1 fruit fly cellular context compared by ENCODE assay signal in the genomic region with DNA sequence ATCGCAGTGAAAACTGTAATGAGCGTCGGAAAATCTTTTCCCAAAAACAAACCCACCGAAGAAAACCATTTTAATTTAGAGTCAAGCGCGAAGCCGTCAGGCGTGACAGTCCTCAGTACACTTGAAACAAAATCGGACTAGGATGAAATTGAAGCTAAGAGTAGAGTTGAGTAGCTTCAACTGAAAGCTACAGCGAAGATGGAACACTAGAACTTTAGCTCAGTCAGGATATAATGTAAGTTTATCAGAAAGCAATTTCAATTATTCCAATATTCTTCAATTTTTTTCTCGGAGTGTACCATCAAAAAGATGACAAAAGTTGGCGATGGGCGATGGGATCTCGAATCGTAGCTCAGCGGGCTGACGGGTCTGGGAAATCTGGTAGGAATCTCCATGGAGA.
A peak's percentile ranks its signal among the peaks of the same experiment; 100 is the strongest.
TF ChIP-seq lines count a peak whose summit lies in the region.

No protein-coding gene starts in this region.

TF ChIP-seq in whole organism, embryonic, 481 proteins besides CTCF, POLR2A, EP300 and RAD21 (continued from another document and continues in another):
- no peak for TF ChIP-seq CG6854 (GFP tag; optimal IDR thresholded peaks at IDR 0.05; lab: Kevin White, UChicago)
- peak; percentile 71 for TF ChIP-seq vvl (GFP tag; IDR thresholded peaks at IDR 0.05; lab: Robert Waterston, UW)
- no peak for TF ChIP-seq grn (GFP tag; optimal IDR thresholded peaks at IDR 0.05; lab: Kevin White, UChicago)
- no peak for TF ChIP-seq CG16813 (GFP tag; IDR thresholded peaks at IDR 0.05; lab: Robert Waterston, UW; ENCODE audit: partially characterized antibody)
- TF ChIP-seq Ssrp (tag; optimal IDR thresholded peaks at IDR 0.05; lab: Kevin White, UChicago), result peak; percentile 47
- TF ChIP-seq sima (GFP tag; optimal IDR thresholded peaks at IDR 0.05; lab: Kevin White, UChicago), result no peak
- 0 out of 2 replicates have a peak, but pooled peaks have one; percentile 17 for TF ChIP-seq stc (GFP tag; IDR thresholded peaks at IDR 0.05; lab: Robert Waterston, UW)
- peak; percentile 38 for TF ChIP-seq pum (GFP tag; optimal IDR thresholded peaks at IDR 0.05; lab: Kevin White, UChicago)
- TF ChIP-seq ac (GFP tag; optimal IDR thresholded peaks at IDR 0.05; lab: Kevin White, UChicago), result no peak
- no peak for TF ChIP-seq CG31365 (tag; optimal IDR thresholded peaks at IDR 0.05; lab: Kevin White, UChicago)
- no peak for TF ChIP-seq eve (GFP tag; optimal IDR thresholded peaks at IDR 0.05; lab: Kevin White, UChicago)
- TF ChIP-seq CG4424 (GFP tag; optimal IDR thresholded peaks at IDR 0.05; lab: Kevin White, UChicago), result peak; percentile 28
- no peak for TF ChIP-seq CG18011 (GFP tag; optimal IDR thresholded peaks at IDR 0.05; lab: Kevin White, UChicago)
- peak; percentile 17 for TF ChIP-seq Chrac-16 (GFP tag; optimal IDR thresholded peaks at IDR 0.05; lab: Kevin White, UChicago)
- TF ChIP-seq lola (GFP tag; optimal IDR thresholded peaks at IDR 0.05; lab: Kevin White, UChicago), result peak in 1 of 3 experiments; percentile 44
- peak; percentile 33 for TF ChIP-seq CG33213 (GFP tag; optimal IDR thresholded peaks at IDR 0.05; lab: Kevin White, UChicago)
- no peak for TF ChIP-seq Hmx (GFP tag; optimal IDR thresholded peaks at IDR 0.05; lab: Kevin White, UChicago)
- TF ChIP-seq Mad (GFP tag; optimal IDR thresholded peaks at IDR 0.05; lab: Kevin White, UChicago), result no peak
- TF ChIP-seq pita (GFP tag; optimal IDR thresholded peaks at IDR 0.05; lab: Kevin White, UChicago), result no peak
- TF ChIP-seq CG5180 (GFP tag; optimal IDR thresholded peaks at IDR 0.05; lab: Kevin White, UChicago), result no peak
- TF ChIP-seq unpg (GFP tag; optimal IDR thresholded peaks at IDR 0.05; lab: Kevin White, UChicago), result peak; percentile 58
- TF ChIP-seq CG1024 (GFP tag; IDR thresholded peaks at IDR 0.05; lab: Robert Waterston, UW), result peak; percentile 58; the same call in 1 of the 2 replicates
- peak; percentile 29 for TF ChIP-seq CG18599 (GFP tag; optimal IDR thresholded peaks at IDR 0.05; lab: Kevin White, UChicago)
- TF ChIP-seq CG12236 (GFP tag; optimal IDR thresholded peaks at IDR 0.05; lab: Kevin White, UChicago), result no peak
- no peak for TF ChIP-seq salm (tag; optimal IDR thresholded peaks at IDR 0.05; lab: Kevin White, UChicago)
- no peak for TF ChIP-seq MESR4 (GFP tag; optimal IDR thresholded peaks at IDR 0.05; lab: Kevin White, UChicago)
- no peak for TF ChIP-seq CG10543 (GFP tag; optimal IDR thresholded peaks at IDR 0.05; lab: Kevin White, UChicago)
- TF ChIP-seq CG2199 (GFP tag; IDR thresholded peaks at IDR 0.05; lab: Robert Waterston, UW), result no peak
- peak; percentile 17 for TF ChIP-seq CG3407 (GFP tag; optimal IDR thresholded peaks at IDR 0.05; lab: Kevin White, UChicago)
- TF ChIP-seq gsb-n (tag; optimal IDR thresholded peaks at IDR 0.05; lab: Kevin White, UChicago), result peak; percentile 58
- no peak for TF ChIP-seq Atf3 (GFP tag; optimal IDR thresholded peaks at IDR 0.05; lab: Kevin White, UChicago)
- TF ChIP-seq CG12299 (tag; optimal IDR thresholded peaks at IDR 0.05; lab: Kevin White, UChicago), result no peak
- peak; percentile 24 for TF ChIP-seq pnt (GFP tag; optimal IDR thresholded peaks at IDR 0.05; lab: Kevin White, UChicago)
- TF ChIP-seq Gsc (GFP tag; IDR thresholded peaks at IDR 0.05; lab: Robert Waterston, UW), result no peak
- no peak for TF ChIP-seq Oaz (GFP tag; IDR thresholded peaks at IDR 0.05; lab: Robert Waterston, UW)
- no peak for TF ChIP-seq CG1529 (GFP tag; optimal IDR thresholded peaks at IDR 0.05; lab: Kevin White, UChicago)
- peak; percentile 45; the same call in 1 of the 3 replicates for TF ChIP-seq CG11695 (GFP tag; IDR thresholded peaks at IDR 0.05; lab: Robert Waterston, UW)
- TF ChIP-seq CG10209 (GFP tag; optimal IDR thresholded peaks at IDR 0.05; lab: Kevin White, UChicago), result peak; percentile 27
- no peak for TF ChIP-seq mld (GFP tag; IDR thresholded peaks at IDR 0.05; lab: Robert Waterston, UW; ENCODE audit: partially characterized antibody)
- peak; percentile 37 for TF ChIP-seq nerfin-1 (tag; optimal IDR thresholded peaks at IDR 0.05; lab: Kevin White, UChicago)
- no peak for TF ChIP-seq E2f2 (GFP tag; IDR thresholded peaks at IDR 0.05; lab: Robert Waterston, UW)
- peak; percentile 3 for TF ChIP-seq Dad (GFP tag; optimal IDR thresholded peaks at IDR 0.05; lab: Kevin White, UChicago)
- TF ChIP-seq Lim3 (GFP tag; IDR thresholded peaks at IDR 0.05; lab: Robert Waterston, UW), result no peak
- TF ChIP-seq CG10267 (tag; optimal IDR thresholded peaks at IDR 0.05; lab: Kevin White, UChicago), result peak; percentile 14
- TF ChIP-seq odd (GFP tag; optimal IDR thresholded peaks at IDR 0.05; lab: Kevin White, UChicago), result no peak
- no peak for TF ChIP-seq CG34224 (GFP tag; IDR thresholded peaks at IDR 0.05; lab: Robert Waterston, UW; ENCODE audit: partially characterized antibody)
- no peak for TF ChIP-seq Gug (GFP tag; IDR thresholded peaks at IDR 0.05; lab: Robert Waterston, UW)
- no peak for TF ChIP-seq pfk (GFP tag; optimal IDR thresholded peaks at IDR 0.05; lab: Kevin White, UChicago)
- peak; percentile 26; the same call in 1 of the 2 replicates for TF ChIP-seq CG10366 (GFP tag; IDR thresholded peaks at IDR 0.05; lab: Robert Waterston, UW)
- TF ChIP-seq gcm2 (GFP tag; optimal IDR thresholded peaks at IDR 0.05; lab: Kevin White, UChicago), result no peak
- TF ChIP-seq gfzf (GFP tag; optimal IDR thresholded peaks at IDR 0.05; lab: Kevin White, UChicago), result no peak
- TF ChIP-seq Asciz (GFP tag; optimal IDR thresholded peaks at IDR 0.05; lab: Kevin White, UChicago), result peak; percentile 53
- peak; percentile 16 to 39 for TF ChIP-seq dpn (GFP tag; optimal IDR thresholded peaks at IDR 0.05; lab: Kevin White, UChicago)
- TF ChIP-seq Rx (GFP tag; IDR thresholded peaks at IDR 0.05; lab: Robert Waterston, UW), result peak; percentile 11; the same call in 1 of the 2 replicates
- no peak for TF ChIP-seq Taf1 (GFP tag; IDR thresholded peaks at IDR 0.05; lab: Robert Waterston, UW)
- no peak for TF ChIP-seq CG9932 (GFP tag; IDR thresholded peaks at IDR 0.05; lab: Robert Waterston, UW)
- TF ChIP-seq MTF-1 (GFP tag; optimal IDR thresholded peaks at IDR 0.05; lab: Kevin White, UChicago; ENCODE audit: borderline replicate concordance), result no peak
- no peak for TF ChIP-seq ham (GFP tag; IDR thresholded peaks at IDR 0.05; lab: Robert Waterston, UW)
- peak; percentile 6 for TF ChIP-seq CG1233 (GFP tag; optimal IDR thresholded peaks at IDR 0.05; lab: Kevin White, UChicago)
- TF ChIP-seq gro (GFP tag; optimal IDR thresholded peaks at IDR 0.05; lab: Kevin White, UChicago), result no peak
- TF ChIP-seq CG10959 (GFP tag; IDR thresholded peaks at IDR 0.05; lab: Robert Waterston, UW), result peak; percentile 54
- TF ChIP-seq CG4617 (GFP tag; optimal IDR thresholded peaks at IDR 0.05; lab: Kevin White, UChicago; ENCODE audit: borderline replicate concordance), result no peak
- no peak for TF ChIP-seq Trl (optimal IDR thresholded peaks at IDR 0.05; lab: Kevin White, UChicago)
- TF ChIP-seq Trl (GFP tag; optimal IDR thresholded peaks at IDR 0.05; lab: Kevin White, UChicago), result peak; percentile 2
- TF ChIP-seq BtbVII (GFP tag; optimal IDR thresholded peaks at IDR 0.05; lab: Kevin White, UChicago), result no peak
- peak; percentile 44 for TF ChIP-seq grau (tag; optimal IDR thresholded peaks at IDR 0.05; lab: Kevin White, UChicago)
- no peak for TF ChIP-seq Adf1 (GFP tag; IDR thresholded peaks at IDR 0.05; lab: Robert Waterston, UW)
- peak; percentile 43 for TF ChIP-seq CG2875 (GFP tag; optimal IDR thresholded peaks at IDR 0.05; lab: Kevin White, UChicago)
- TF ChIP-seq fd96Cb (tag; optimal IDR thresholded peaks at IDR 0.05; lab: Kevin White, UChicago), result peak; percentile 67
- 0 out of 3 replicates have a peak, but pooled peaks have one; percentile 20 for TF ChIP-seq croc (GFP tag; conservative IDR thresholded peaks at IDR 0.05; lab: Robert Waterston, UW)
- TF ChIP-seq CG1603 (tag; optimal IDR thresholded peaks at IDR 0.05; lab: Kevin White, UChicago), result peak; percentile 73
- no peak for TF ChIP-seq CG6272 (GFP tag; IDR thresholded peaks at IDR 0.05; lab: Robert Waterston, UW)
- TF ChIP-seq Hmr (GFP tag; optimal IDR thresholded peaks at IDR 0.05; lab: Kevin White, UChicago), result no peak
- peak; percentile 34 for TF ChIP-seq CG10654 (GFP tag; optimal IDR thresholded peaks at IDR 0.05; lab: Kevin White, UChicago)
- no peak for TF ChIP-seq CG9437 (GFP tag; optimal IDR thresholded peaks at IDR 0.05; lab: Kevin White, UChicago)
- no peak for TF ChIP-seq CG12744 (GFP tag; optimal IDR thresholded peaks at IDR 0.05; lab: Kevin White, UChicago)
- no peak for TF ChIP-seq Hey (tag; optimal IDR thresholded peaks at IDR 0.05; lab: Kevin White, UChicago)
- TF ChIP-seq E2f1 (GFP tag; IDR thresholded peaks at IDR 0.05; lab: Robert Waterston, UW), result peak; percentile 40; the same call in 1 of the 2 replicates
- peak in 1 of 2 experiments; percentile 46 for TF ChIP-seq Hr51 (GFP tag; optimal IDR thresholded peaks at IDR 0.05; lab: Kevin White, UChicago)
- peak; percentile 63 for TF ChIP-seq CG4820 (GFP tag; optimal IDR thresholded peaks at IDR 0.05; lab: Kevin White, UChicago)
- 0 out of 2 replicates have a peak, but pooled peaks have one; percentile 24 for TF ChIP-seq Atf6 (GFP tag; IDR thresholded peaks at IDR 0.05; lab: Robert Waterston, UW)
- no peak for TF ChIP-seq hkb (optimal IDR thresholded peaks at IDR 0.05; lab: Kevin White, UChicago)
- peak; percentile 73; the same call in 1 of the 2 replicates for TF ChIP-seq hkb (GFP tag; IDR thresholded peaks at IDR 0.05; lab: Robert Waterston, UW)
- peak; percentile 45 for TF ChIP-seq lmd (GFP tag; IDR thresholded peaks at IDR 0.05; lab: Robert Waterston, UW)
- TF ChIP-seq sim (GFP tag; IDR thresholded peaks at IDR 0.05; lab: Robert Waterston, UW), result no peak
- TF ChIP-seq Bteb2 (GFP tag; optimal IDR thresholded peaks at IDR 0.05; lab: Kevin White, UChicago), result no peak
- TF ChIP-seq slbo (GFP tag; IDR thresholded peaks at IDR 0.05; lab: Robert Waterston, UW), result 0 out of 2 replicates have a peak, but pooled peaks have one; percentile 7
- no peak for TF ChIP-seq corto (GFP tag; optimal IDR thresholded peaks at IDR 0.05; lab: Kevin White, UChicago)
- no peak for TF ChIP-seq CHES-1-like (GFP tag; optimal IDR thresholded peaks at IDR 0.05; lab: Kevin White, UChicago)
- no peak for TF ChIP-seq toy (GFP tag; IDR thresholded peaks at IDR 0.05; lab: Robert Waterston, UW)
- TF ChIP-seq Ptx1 (GFP tag; IDR thresholded peaks at IDR 0.05; lab: Robert Waterston, UW), result peak; percentile 54
- no peak for TF ChIP-seq Vsx1 (GFP tag; optimal IDR thresholded peaks at IDR 0.05; lab: Kevin White, UChicago)
- peak; percentile 1 for TF ChIP-seq CG17186 (GFP tag; optimal IDR thresholded peaks at IDR 0.05; lab: Kevin White, UChicago)
- peak; percentile 32 for TF ChIP-seq jumu (GFP tag; optimal IDR thresholded peaks at IDR 0.05; lab: Kevin White, UChicago)
- TF ChIP-seq Meics (GFP tag; optimal IDR thresholded peaks at IDR 0.05; lab: Kevin White, UChicago), result no peak
- TF ChIP-seq psq (GFP tag; optimal IDR thresholded peaks at IDR 0.05; lab: Kevin White, UChicago), result no peak
- no peak for TF ChIP-seq fd3F (GFP tag; optimal IDR thresholded peaks at IDR 0.05; lab: Kevin White, UChicago)
- TF ChIP-seq CG2712 (tag; optimal IDR thresholded peaks at IDR 0.05; lab: Kevin White, UChicago), result peak; percentile 64
- peak; percentile 57 for TF ChIP-seq CG14710 (tag; optimal IDR thresholded peaks at IDR 0.05; lab: Kevin White, UChicago)
- peak; percentile 4 for TF ChIP-seq CG12071 (GFP tag; optimal IDR thresholded peaks at IDR 0.05; lab: Kevin White, UChicago)
- TF ChIP-seq CG3163 (GFP tag; optimal IDR thresholded peaks at IDR 0.05; lab: Kevin White, UChicago), result no peak
- TF ChIP-seq dan (GFP tag; IDR thresholded peaks at IDR 0.05; lab: Robert Waterston, UW), result no peak
- peak; percentile 34 for TF ChIP-seq CG8924 (tag; optimal IDR thresholded peaks at IDR 0.05; lab: Kevin White, UChicago)
- peak; percentile 29 for TF ChIP-seq HHEX (GFP tag; optimal IDR thresholded peaks at IDR 0.05; lab: Kevin White, UChicago)
- no peak for TF ChIP-seq fd64A (GFP tag; optimal IDR thresholded peaks at IDR 0.05; lab: Kevin White, UChicago)
- TF ChIP-seq chn (GFP tag; optimal IDR thresholded peaks at IDR 0.05; lab: Kevin White, UChicago), result peak; percentile 15
- no peak for TF ChIP-seq Dip2 (GFP tag; IDR thresholded peaks at IDR 0.05; lab: Robert Waterston, UW)
- TF ChIP-seq klu (GFP tag; IDR thresholded peaks at IDR 0.05; lab: Robert Waterston, UW), result no peak
- no peak for TF ChIP-seq CG13287 (GFP tag; IDR thresholded peaks at IDR 0.05; lab: Robert Waterston, UW; ENCODE audit: partially characterized antibody)
- no peak for TF ChIP-seq CG10321 (GFP tag; IDR thresholded peaks at IDR 0.05; lab: Robert Waterston, UW)
- TF ChIP-seq CG8281 (tag; optimal IDR thresholded peaks at IDR 0.05; lab: Kevin White, UChicago), result no peak
- peak; percentile 48 for TF ChIP-seq CG15696 (tag; optimal IDR thresholded peaks at IDR 0.05; lab: Kevin White, UChicago)
- no peak for TF ChIP-seq CG8765 (GFP tag; IDR thresholded peaks at IDR 0.05; lab: Robert Waterston, UW)
- TF ChIP-seq CG9215 (GFP tag; IDR thresholded peaks at IDR 0.05; lab: Robert Waterston, UW), result no peak
- no peak for TF ChIP-seq amos (GFP tag; IDR thresholded peaks at IDR 0.05; lab: Robert Waterston, UW; ENCODE audit: partially characterized antibody)
- TF ChIP-seq esg (GFP tag; conservative IDR thresholded peaks at IDR 0.05; lab: Robert Waterston, UW), result peak; percentile 29
- peak; percentile 42 for TF ChIP-seq CG12391 (tag; optimal IDR thresholded peaks at IDR 0.05; lab: Kevin White, UChicago)
- no peak for TF ChIP-seq CG11456 (GFP tag; IDR thresholded peaks at IDR 0.05; lab: Robert Waterston, UW)
- TF ChIP-seq sna (GFP tag; IDR thresholded peaks at IDR 0.05; lab: Robert Waterston, UW; ENCODE audit: partially characterized antibody), result no peak
- TF ChIP-seq Hand (GFP tag; optimal IDR thresholded peaks at IDR 0.05; lab: Kevin White, UChicago), result no peak
- no peak for TF ChIP-seq pros (GFP tag; optimal IDR thresholded peaks at IDR 0.05; lab: Kevin White, UChicago)
- TF ChIP-seq Elba2 (GFP tag; optimal IDR thresholded peaks at IDR 0.05; lab: Kevin White, UChicago), result no peak
- TF ChIP-seq CG13624 (GFP tag; optimal IDR thresholded peaks at IDR 0.05; lab: Kevin White, UChicago), result no peak
- TF ChIP-seq Max (GFP tag; optimal IDR thresholded peaks at IDR 0.05; lab: Kevin White, UChicago), result peak; percentile 14
- TF ChIP-seq schlank (tag; optimal IDR thresholded peaks at IDR 0.05; lab: Kevin White, UChicago), result no peak
- peak; percentile 49 for TF ChIP-seq ind (GFP tag; optimal IDR thresholded peaks at IDR 0.05; lab: Kevin White, UChicago)
- no peak for TF ChIP-seq CG10565 (GFP tag; optimal IDR thresholded peaks at IDR 0.05; lab: Kevin White, UChicago)
- TF ChIP-seq zfh2 (GFP tag; optimal IDR thresholded peaks at IDR 0.05; lab: Kevin White, UChicago), result peak; percentile 12
